Fruit fly (Drosophila melanogaster) whole organism, embryonic: ENCODE data around the gene ebd2.
A peak's percentile ranks its signal among the peaks of the same experiment; 100 is the strongest.

Experiments
- Blimp-1 ChIP-seq: fragments of 200-800 bp; sonication (Bioruptor generic); optimal IDR thresholded peaks from 3 replicates; lab custom pipeline; 2018; ENCODE audit warnings: missing biosample characterization, missing genetic modification characterization, mild to moderate bottlenecking, moderate library complexity, missing genetic modification reagents
- CG12744 ChIP-seq: fragments of 200-800 bp; sonication (Bioruptor generic); optimal IDR thresholded peaks from 2 replicates; lab custom pipeline; 2016; ENCODE audit warnings: missing biosample characterization, missing genetic modification characterization
- CG12942 ChIP-seq: fragments of 200-800 bp; sonication (Bioruptor generic); optimal IDR thresholded peaks from 3 replicates; lab custom pipeline; 2016; ENCODE audit warnings: missing biosample characterization, missing genetic modification characterization
- CG14965 ChIP-seq: fragments of 200-800 bp; sonication (Bioruptor generic); optimal IDR thresholded peaks from 2 replicates; lab custom pipeline; 2016; ENCODE audit warnings: missing biosample characterization, missing genetic modification characterization, borderline replicate concordance
- CG15011 ChIP-seq: fragments of 200-800 bp; sonication (Bioruptor generic); optimal IDR thresholded peaks from 3 replicates; lab custom pipeline; 2018; ENCODE audit warnings: missing biosample characterization, mild to moderate bottlenecking, missing genetic modification characterization
- CG1602 ChIP-seq: fragments of 200-800 bp; sonication (Bioruptor generic); optimal IDR thresholded peaks from 3 replicates; lab custom pipeline; 2016; ENCODE audit warnings: missing biosample characterization, missing genetic modification characterization
- CG17802 ChIP-seq: fragments of 200-800 bp; sonication (Bioruptor generic); optimal IDR thresholded peaks from 2 replicates; lab custom pipeline; 2018; ENCODE audit warnings: missing biosample characterization, mild to moderate bottlenecking, missing genetic modification characterization, moderate library complexity
- CG18619 ChIP-seq: fragments of 200-800 bp; sonication (Bioruptor generic); optimal IDR thresholded peaks from 3 replicates; lab custom pipeline; 2017; ENCODE audit warnings: missing biosample characterization, mild to moderate bottlenecking, missing genetic modification characterization
- CG3847 ChIP-seq: fragments of 200-800 bp; sonication (Bioruptor generic); IDR thresholded peaks from 2 replicates; pipeline ENCODE4 v1.3.6; 2022; ENCODE audit warnings: missing biosample characterization, missing genetic modification characterization
- CG6175 ChIP-seq: fragments of 200-800 bp; sonication (Bioruptor generic); IDR thresholded peaks from 3 replicates; pipeline ENCODE4 v1.3.6; 2022; ENCODE audit warnings: missing biosample characterization, missing genetic modification characterization
- CG6654 ChIP-seq: fragments of 200-800 bp; sonication (Bioruptor generic); optimal IDR thresholded peaks from 2 replicates; lab custom pipeline; 2017; ENCODE audit warnings: missing biosample characterization, mild to moderate bottlenecking, missing genetic modification characterization
- CG6765 ChIP-seq: fragments of 200-800 bp; sonication (Bioruptor generic); optimal IDR thresholded peaks from 3 replicates; lab custom pipeline; 2017; ENCODE audit warnings: missing biosample characterization, mild to moderate bottlenecking, missing genetic modification characterization
- CG7372 ChIP-seq: fragments of 200-800 bp; sonication (Bioruptor generic); IDR thresholded peaks from 2 replicates; pipeline ENCODE4 v1.3.6; 2022; ENCODE audit warnings: missing biosample characterization, missing genetic modification characterization
- CG7786 ChIP-seq: fragments of 200-800 bp; sonication (Bioruptor generic); optimal IDR thresholded peaks from 2 replicates; lab custom pipeline; 2016; ENCODE audit warnings: missing biosample characterization, missing genetic modification characterization
- CG8765 ChIP-seq: fragments of 200-800 bp; sonication (Bioruptor generic); IDR thresholded peaks from 2 replicates; pipeline ENCODE4 v1.3.6; 2022; ENCODE audit warnings: missing biosample characterization, missing genetic modification characterization
- Camta ChIP-seq: fragments of 200-800 bp; sonication (Bioruptor generic); optimal IDR thresholded peaks from 2 replicates; lab custom pipeline; 2016; ENCODE audit warnings: missing biosample characterization, missing genetic modification characterization
- Chrac-16 ChIP-seq: fragments of 200-800 bp; sonication (Bioruptor generic); optimal IDR thresholded peaks from 3 replicates; lab custom pipeline; 2016; ENCODE audit warnings: missing biosample characterization, missing genetic modification characterization
- Doc2 ChIP-seq: fragments of 200-800 bp; sonication (Bioruptor generic); IDR thresholded peaks from 2 replicates; pipeline ENCODE4 v1.3.6; 2022; ENCODE audit warnings: missing biosample characterization, missing genetic modification characterization
- Ets65A ChIP-seq: fragments of 200-800 bp; sonication (Bioruptor generic); peaks from one replicate; lab custom pipeline; 2016; ENCODE audit warnings: missing biosample characterization, missing genetic modification characterization
- Ets97D ChIP-seq: fragments of 200-800 bp; sonication (Bioruptor generic); optimal IDR thresholded peaks from 3 replicates; lab custom pipeline; 2016; ENCODE audit warnings: missing biosample characterization, missing genetic modification characterization
- Fer3 ChIP-seq: fragments of 200-800 bp; sonication (Bioruptor generic); optimal IDR thresholded peaks from 2 replicates; lab custom pipeline; 2018; ENCODE audit warnings: missing biosample characterization, mild to moderate bottlenecking, missing genetic modification characterization, moderate library complexity
- HmgZ ChIP-seq: fragments of 200-800 bp; sonication (Bioruptor generic); optimal IDR thresholded peaks from 2 replicates; lab custom pipeline; 2018; ENCODE audit warnings: missing biosample characterization, mild to moderate bottlenecking, missing genetic modification characterization
- MESR4 ChIP-seq: fragments of 200-800 bp; sonication (Bioruptor generic); optimal IDR thresholded peaks from 2 replicates; lab custom pipeline; 2018; ENCODE audit warnings: missing biosample characterization, mild to moderate bottlenecking, missing genetic modification characterization, moderate library complexity
- Mrtf ChIP-seq: fragments of 200-800 bp; sonication (Bioruptor generic); IDR thresholded peaks from 3 replicates; pipeline ENCODE4 v1.3.6; 2022; ENCODE audit warnings: missing biosample characterization, missing genetic modification characterization
- NFAT ChIP-seq: fragments of 200-800 bp; sonication (Bioruptor generic); IDR thresholded peaks from 2 replicates; pipeline ENCODE4 v1.3.6; 2022; ENCODE audit warnings: missing biosample characterization, missing genetic modification characterization
- Sin3A ChIP-seq: fragments of >200 bp; optimal IDR thresholded peaks from 2 replicates; lab custom pipeline; 2018
- Sry-β ChIP-seq: fragments of 200-800 bp; sonication (Bioruptor generic); optimal IDR thresholded peaks from 2 replicates; lab custom pipeline; 2018; ENCODE audit warnings: missing biosample characterization, mild to moderate bottlenecking, missing genetic modification characterization, moderate library complexity
- ab ChIP-seq: fragments of 200-800 bp; sonication (Bioruptor generic); optimal IDR thresholded peaks from 2 replicates; lab custom pipeline; 2016; ENCODE audit warnings: missing biosample characterization, missing genetic modification characterization
- caup ChIP-seq: fragments of 200-800 bp; sonication (Bioruptor generic); optimal IDR thresholded peaks from 3 replicates; lab custom pipeline; 2017; ENCODE audit warnings: missing biosample characterization, mild to moderate bottlenecking, missing genetic modification characterization, moderate library complexity; ENCODE audit not compliant: severe bottlenecking
- chn ChIP-seq: fragments of 200-800 bp; sonication (Bioruptor generic); optimal IDR thresholded peaks from 2 replicates; lab custom pipeline; 2016; ENCODE audit warnings: missing biosample characterization, missing genetic modification characterization
- crc ChIP-seq: fragments of 200-800 bp; sonication (Bioruptor generic); optimal IDR thresholded peaks from 2 replicates; lab custom pipeline; 2016; ENCODE audit warnings: missing biosample characterization, missing genetic modification characterization
- dati ChIP-seq: fragments of 200-800 bp; sonication (Bioruptor generic); IDR thresholded peaks from 2 replicates; pipeline ENCODE4 v1.3.6; 2022; ENCODE audit warnings: missing biosample characterization, missing genetic modification characterization
- dysf ChIP-seq: fragments of 200-800 bp; sonication (Bioruptor generic); IDR thresholded peaks from 3 replicates; pipeline ENCODE4 v1.3.6; 2022; ENCODE audit warnings: missing biosample characterization, missing genetic modification characterization
- pb ChIP-seq: fragments of 200-800 bp; sonication (Bioruptor generic); optimal IDR thresholded peaks from 3 replicates; lab custom pipeline; 2016; ENCODE audit warnings: missing biosample characterization, missing genetic modification characterization
- pho ChIP-seq: fragments of 200-800 bp; sonication (Bioruptor generic); optimal IDR thresholded peaks from 2 replicates; lab custom pipeline; 2016; ENCODE audit warnings: missing biosample characterization, missing genetic modification characterization
- sima ChIP-seq: fragments of 200-800 bp; sonication (Bioruptor generic); optimal IDR thresholded peaks from 2 replicates; lab custom pipeline; 2016; ENCODE audit warnings: missing biosample characterization, missing genetic modification characterization
- slou ChIP-seq: fragments of 200-800 bp; sonication (Bioruptor generic); optimal IDR thresholded peaks from 3 replicates; lab custom pipeline; 2016; ENCODE audit warnings: missing biosample characterization, missing genetic modification characterization
- toy ChIP-seq: fragments of 200-800 bp; sonication (Bioruptor generic); IDR thresholded peaks from 2 replicates; pipeline ENCODE4 v1.3.6; 2022; ENCODE audit warnings: missing biosample characterization, missing genetic modification characterization
- tup ChIP-seq: fragments of 200-800 bp; sonication (Bioruptor generic); optimal IDR thresholded peaks from 2 replicates; lab custom pipeline; 2016; ENCODE audit warnings: missing biosample characterization, mild to moderate bottlenecking, missing genetic modification characterization, moderate library complexity
- vfl ChIP-seq: fragments of 200-800 bp; sonication (Bioruptor generic); optimal IDR thresholded peaks from 2 replicates; lab custom pipeline; 2016; ENCODE audit warnings: missing biosample characterization, missing genetic modification characterization
- wek ChIP-seq: fragments of 200-800 bp; sonication (Bioruptor generic); optimal IDR thresholded peaks from 3 replicates; lab custom pipeline; 2018; ENCODE audit warnings: missing biosample characterization, mild to moderate bottlenecking, missing genetic modification characterization, moderate library complexity
- yki ChIP-seq: fragments of >200 bp; optimal IDR thresholded peaks from 3 replicates; lab custom pipeline; 2018
- zen ChIP-seq: fragments of 200-800 bp; sonication (Bioruptor generic); optimal IDR thresholded peaks from 3 replicates; lab custom pipeline; 2018; ENCODE audit warnings: missing biosample characterization, mild to moderate bottlenecking, missing genetic modification characterization, moderate library complexity

Gene ebd2

dm6 chr3L:21321807-21322503 is 27.1 kb downstream of the ebd2 start (continued):
- TF ChIP-seq NFAT (GFP tag; lab: Robert Waterston, UW), result no peak
- TF ChIP-seq Blimp-1, result no peak
- TF ChIP-seq Chrac-16, result no peak
- TF ChIP-seq yki (lab: Kevin White, UChicago), result no peak
- TF ChIP-seq wek (GFP tag; lab: Kevin White, UChicago), result no peak
- TF ChIP-seq CG17802 (tag; lab: Kevin White, UChicago), result no peak
- TF ChIP-seq vfl (GFP tag; lab: Kevin White, UChicago), result no peak
- no peak for TF ChIP-seq sima
- peak; percentile 14 for TF ChIP-seq Ets65A (GFP tag; lab: Kevin White, UChicago)
- TF ChIP-seq toy, result no peak
- TF ChIP-seq crc (GFP tag; lab: Kevin White, UChicago), result no peak
- no peak for TF ChIP-seq Doc2 (GFP tag; lab: Robert Waterston, UW)
- no peak for TF ChIP-seq tup (GFP tag; lab: Kevin White, UChicago)
- TF ChIP-seq Camta (GFP tag; lab: Kevin White, UChicago), result no peak
- TF ChIP-seq MESR4 (GFP tag; lab: Kevin White, UChicago), result no peak
- no peak for TF ChIP-seq CG12942 (GFP tag; lab: Kevin White, UChicago)
- no peak for TF ChIP-seq Mrtf
- TF ChIP-seq CG7786 (GFP tag; lab: Kevin White, UChicago), result no peak
- no peak for TF ChIP-seq pb (GFP tag; lab: Kevin White, UChicago)
- no peak for TF ChIP-seq chn (GFP tag; lab: Kevin White, UChicago)
- TF ChIP-seq Sry-β (GFP tag; lab: Kevin White, UChicago), result no peak
- TF ChIP-seq CG6175, result no peak
- peak; percentile 52 for TF ChIP-seq caup (GFP tag; lab: Kevin White, UChicago)
- no peak for TF ChIP-seq Sin3A
- TF ChIP-seq pho (GFP tag; lab: Kevin White, UChicago), result peak; percentile 28
- peak; percentile 36; the same call in 1 of the 2 replicates for TF ChIP-seq CG3847 (GFP tag; lab: Robert Waterston, UW)
- no peak for TF ChIP-seq slou (GFP tag; lab: Kevin White, UChicago)
- TF ChIP-seq ab (GFP tag; lab: Kevin White, UChicago), result no peak
- no peak for TF ChIP-seq CG1602 (GFP tag; lab: Kevin White, UChicago)
- TF ChIP-seq dati (GFP tag; lab: Robert Waterston, UW), result no peak
- TF ChIP-seq CG15011, result no peak
- TF ChIP-seq zen, result no peak
- TF ChIP-seq CG6765 (GFP tag; lab: Kevin White, UChicago), result peak; percentile 49
- TF ChIP-seq CG14965, result no peak
- TF ChIP-seq CG8765 (GFP tag; lab: Robert Waterston, UW), result no peak
- no peak for TF ChIP-seq HmgZ
- TF ChIP-seq CG12744, result no peak
- TF ChIP-seq CG7372 (GFP tag; lab: Robert Waterston, UW), result no peak
- no peak for TF ChIP-seq Ets97D (GFP tag; lab: Kevin White, UChicago)
- no peak for TF ChIP-seq CG6654 (GFP tag; lab: Kevin White, UChicago)
- TF ChIP-seq CG18619 (GFP tag; lab: Kevin White, UChicago), result peak; percentile 7
- no peak for TF ChIP-seq dysf (GFP tag; lab: Robert Waterston, UW)
- peak; percentile 25 for TF ChIP-seq Fer3 (tag; lab: Kevin White, UChicago)
